Worm (Caenorhabditis elegans) whole organism, L4 larva: Measurements from ENCODE around the gene mpz-6.

Experiments
- D1046.2 ChIP-seq: fragments of 200-800 bp; sonication (Bioruptor generic); IDR thresholded peaks from 2 replicates; pipeline ENCODE4 v1.3.6; 2022; ENCODE audit warnings: missing genetic modification characterization, missing compliant biosample characterization
- R02D3.7 ChIP-seq: fragments of 150-350 bp; sonication (generic microtip); optimal IDR thresholded peaks from 3 replicates; lab custom pipeline; 2014; ENCODE audit warnings: missing biosample characterization, missing genetic modification characterization
- Y105C5A.15 ChIP-seq: fragments of 200-800 bp; sonication (Bioruptor generic); IDR thresholded peaks from 2 replicates; pipeline ENCODE4 v1.3.6; 2022; ENCODE audit warnings: missing genetic modification characterization, missing compliant biosample characterization
- Y48G9A.11 ChIP-seq: fragments of 200-800 bp; sonication (Bioruptor generic); IDR thresholded peaks from 2 replicates; pipeline ENCODE4 v1.3.6; 2022; ENCODE audit warnings: missing genetic modification reagents, missing genetic modification characterization, missing compliant biosample characterization
- aha-1 ChIP-seq: fragments of 150-350 bp; peaks from one replicate; lab custom pipeline; 2014; ENCODE audit warnings: missing biosample characterization, missing genetic modification characterization
- aly-2 ChIP-seq: sonication (generic microtip); optimal IDR thresholded peaks from 2 replicates; lab custom pipeline; 2018; ENCODE audit warnings: missing biosample characterization, missing genetic modification characterization
- arid-1 ChIP-seq: fragments of 200-800 bp; sonication (Bioruptor generic); conservative IDR thresholded peaks from 2 replicates; pipeline ENCODE4 v1.3.6; 2022; ENCODE audit warnings: missing genetic modification reagents, missing genetic modification characterization, missing compliant biosample characterization
- ceh-20 ChIP-seq: fragments of 200-800 bp; sonication (Bioruptor generic); IDR thresholded peaks from 2 replicates; pipeline ENCODE4 v1.3.6; 2022; ENCODE audit warnings: missing genetic modification reagents, missing genetic modification characterization, missing compliant biosample characterization
- ceh-32 ChIP-seq: sonication (generic microtip); optimal IDR thresholded peaks from 2 replicates; lab custom pipeline; 2016; ENCODE audit warnings: mild to moderate bottlenecking, missing genetic modification characterization, missing compliant biosample characterization; ENCODE audit not compliant: poor library complexity
- ceh-44 ChIP-seq: fragments of 200-800 bp; sonication (Bioruptor generic); IDR thresholded peaks from 2 replicates; pipeline ENCODE4 v1.3.6; 2022; ENCODE audit warnings: missing genetic modification reagents, missing genetic modification characterization, missing compliant biosample characterization
- ctbp-1 ChIP-seq: fragments of 200-800 bp; sonication (Bioruptor generic); IDR thresholded peaks from 2 replicates; pipeline ENCODE4 v1.3.6; 2022; ENCODE audit warnings: missing genetic modification reagents, missing genetic modification characterization, missing compliant biosample characterization
- daf-12 ChIP-seq: fragments of 150-350 bp; optimal IDR thresholded peaks from 2 replicates; lab custom pipeline; 2014; ENCODE audit warnings: missing biosample characterization, missing genetic modification reagents, missing genetic modification characterization
- daf-16 ChIP-seq, 3 experiments: sonication (generic microtip); optimal IDR thresholded peaks; 2 replicates each; lab custom pipeline; 2016 to 2017; ENCODE audit warnings: missing genetic modification characterization in 3 of 3, missing genetic modification reagents in 3 of 3, mild to moderate bottlenecking in 2 of 3, missing compliant biosample characterization in 2 of 3, missing biosample characterization in 1 of 3, moderate library complexity in 1 of 3
- daf-19 ChIP-seq: fragments of 200-800 bp; sonication (Bioruptor generic); conservative IDR thresholded peaks from 2 replicates; pipeline ENCODE4 v1.3.6; 2022; ENCODE audit warnings: missing genetic modification characterization, missing compliant biosample characterization
- dmd-6 ChIP-seq: fragments of 200-800 bp; sonication (Bioruptor generic); IDR thresholded peaks from 2 replicates; pipeline ENCODE4 v1.3.6; 2022; ENCODE audit warnings: missing genetic modification reagents, missing genetic modification characterization, missing compliant biosample characterization
- dmd-8 ChIP-seq: fragments of 200-800 bp; sonication (Bioruptor generic); IDR thresholded peaks from 2 replicates; pipeline ENCODE4 v1.3.6; 2022; ENCODE audit warnings: missing genetic modification characterization, missing compliant biosample characterization
- dpl-1 ChIP-seq: fragments of 150-350 bp; optimal IDR thresholded peaks from 2 replicates; lab custom pipeline; 2014; ENCODE audit warnings: missing biosample characterization, missing genetic modification reagents, missing genetic modification characterization
- duxl-1 ChIP-seq: sonication (generic microtip); optimal IDR thresholded peaks from 2 replicates; lab custom pipeline; 2016; ENCODE audit warnings: mild to moderate bottlenecking, missing genetic modification characterization, moderate library complexity, missing compliant biosample characterization; ENCODE audit not compliant: poor library complexity
- egl-27 ChIP-seq: sonication (generic microtip); optimal IDR thresholded peaks from 3 replicates; lab custom pipeline; 2017; ENCODE audit warnings: missing biosample characterization, missing genetic modification reagents, missing genetic modification characterization
- gei-8 ChIP-seq: fragments of 200-800 bp; sonication (Bioruptor generic); optimal IDR thresholded peaks from 2 replicates; lab custom pipeline; 2018; ENCODE audit warnings: mild to moderate bottlenecking, missing genetic modification characterization, missing compliant biosample characterization
- hlh-11 ChIP-seq: fragments of 200-800 bp; sonication (Bioruptor generic); optimal IDR thresholded peaks from 2 replicates; lab custom pipeline; 2018; ENCODE audit warnings: mild to moderate bottlenecking, missing genetic modification characterization, missing compliant biosample characterization
- hlh-30 ChIP-seq: sonication (generic microtip); optimal IDR thresholded peaks from 2 replicates; lab custom pipeline; 2017; ENCODE audit warnings: antibody characterized with exemption, mild to moderate bottlenecking, missing genetic modification characterization, missing compliant biosample characterization; ENCODE audit not compliant: insufficient read depth
- lim-7 ChIP-seq: fragments of 200-800 bp; sonication (Bioruptor generic); IDR thresholded peaks from 2 replicates; pipeline ENCODE4 v1.3.6; 2022; ENCODE audit warnings: missing genetic modification characterization, missing compliant biosample characterization
- lin-1 ChIP-seq: fragments of 200-800 bp; sonication (Bioruptor generic); IDR thresholded peaks from 2 replicates; pipeline ENCODE4 v1.3.6; 2022; ENCODE audit warnings: missing genetic modification reagents, missing genetic modification characterization, missing compliant biosample characterization
- lin-13 ChIP-seq: fragments of 150-350 bp; optimal IDR thresholded peaks from 2 replicates; lab custom pipeline; 2014; ENCODE audit warnings: missing biosample characterization, missing genetic modification reagents, missing genetic modification characterization
- lin-38 ChIP-seq: fragments of 200-800 bp; sonication (Bioruptor generic); IDR thresholded peaks from 2 replicates; pipeline ENCODE4 v1.3.6; 2022; ENCODE audit warnings: missing genetic modification reagents, missing genetic modification characterization, missing compliant biosample characterization
- mxl-3 ChIP-seq: fragments of 200-800 bp; sonication (Bioruptor generic); optimal IDR thresholded peaks from 2 replicates; lab custom pipeline; 2018; ENCODE audit warnings: mild to moderate bottlenecking, missing genetic modification characterization, missing compliant biosample characterization
- nhr-111 ChIP-seq: fragments of 200-800 bp; sonication (Bioruptor generic); optimal IDR thresholded peaks from 2 replicates; lab custom pipeline; 2018; ENCODE audit warnings: mild to moderate bottlenecking, missing genetic modification characterization, missing compliant biosample characterization
- nhr-237 ChIP-seq: sonication (generic microtip); optimal IDR thresholded peaks from 2 replicates; lab custom pipeline; 2017; ENCODE audit warnings: missing biosample characterization, missing genetic modification characterization
- nhr-25 ChIP-seq: sonication (generic microtip); optimal IDR thresholded peaks from 2 replicates; lab custom pipeline; 2017; ENCODE audit warnings: missing genetic modification characterization, mild to moderate bottlenecking, missing compliant biosample characterization, antibody characterized with exemption, moderate library complexity, borderline replicate concordance; ENCODE audit not compliant: insufficient read depth
- nhr-28 ChIP-seq: fragments of 150-350 bp; optimal IDR thresholded peaks from 2 replicates; lab custom pipeline; 2014; ENCODE audit warnings: missing biosample characterization, missing genetic modification characterization
- nhr-42 ChIP-seq: fragments of 200-800 bp; sonication (Bioruptor generic); IDR thresholded peaks from 2 replicates; pipeline ENCODE4 v1.3.6; 2022; ENCODE audit warnings: missing genetic modification characterization, missing compliant biosample characterization
- nhr-77 ChIP-seq: fragments of 150-350 bp; optimal IDR thresholded peaks from 2 replicates; lab custom pipeline; 2014; ENCODE audit warnings: missing biosample characterization, missing genetic modification characterization
- set-16 ChIP-seq: fragments of 200-800 bp; sonication (Bioruptor generic); IDR thresholded peaks from 2 replicates; pipeline ENCODE4 v1.3.6; 2022; ENCODE audit warnings: missing genetic modification reagents, missing genetic modification characterization, missing compliant biosample characterization
- skn-1 ChIP-seq: fragments of 150-350 bp; optimal IDR thresholded peaks from 2 replicates; lab custom pipeline; 2014; ENCODE audit warnings: missing biosample characterization, missing genetic modification characterization
- spr-3 ChIP-seq: fragments of 200-800 bp; sonication (Bioruptor generic); optimal IDR thresholded peaks from 2 replicates; lab custom pipeline; 2018; ENCODE audit warnings: mild to moderate bottlenecking, missing genetic modification characterization, missing compliant biosample characterization
- tag-97 ChIP-seq: fragments of 200-800 bp; sonication (Bioruptor generic); IDR thresholded peaks from 2 replicates; pipeline ENCODE4 v1.3.6; 2022; ENCODE audit warnings: missing genetic modification characterization, missing compliant biosample characterization
- unc-39 ChIP-seq: sonication (generic microtip); optimal IDR thresholded peaks from 2 replicates; lab custom pipeline; 2017; ENCODE audit warnings: missing biosample characterization, missing genetic modification characterization
- unc-62 ChIP-seq, 3 experiments: fragments of 150-350 bp in 1 of 3; sonication (generic microtip); optimal IDR thresholded peaks in 2 of 3; peaks in 1 of 3; 1 replicate in 1 of 3; 2 replicates in 2 of 3; lab custom pipeline; 2014 to 2017; ENCODE audit warnings: missing biosample characterization in 3 of 3, missing genetic modification characterization in 3 of 3, missing genetic modification reagents in 3 of 3, missing genotype in 1 of 3
- zfp-2 ChIP-seq: sonication (generic microtip); optimal IDR thresholded peaks from 2 replicates; lab custom pipeline; 2016; ENCODE audit warnings: mild to moderate bottlenecking, missing genetic modification characterization, missing compliant biosample characterization
- zfp-3 ChIP-seq: fragments of 200-800 bp; sonication (Bioruptor generic); conservative IDR thresholded peaks from 2 replicates; pipeline ENCODE4 v1.3.6; 2022; ENCODE audit warnings: missing genetic modification reagents, missing genetic modification characterization, missing compliant biosample characterization
- zip-2 ChIP-seq: fragments of 150-350 bp; optimal IDR thresholded peaks from 2 replicates; lab custom pipeline; 2014; ENCODE audit warnings: missing biosample characterization, missing genetic modification characterization
- ztf-11 ChIP-seq: fragments of 150-350 bp; optimal IDR thresholded peaks from 2 replicates; lab custom pipeline; 2014; ENCODE audit warnings: missing biosample characterization, missing genetic modification characterization
- ztf-7 ChIP-seq: fragments of 150-350 bp; optimal IDR thresholded peaks from 2 replicates; lab custom pipeline; 2014; ENCODE audit warnings: missing biosample characterization, missing genetic modification characterization

Gene mpz-6

ce11 chrII:9426076-9426475, 19.2 kb upstream of the mpz-6 start, which contains the start of gene M176.10:
Gene M176.10 (minus strand): TSS chrII:9426176.
- TF ChIP-seq zip-2 (tag; lab: Kevin White, UChicago) (no peak), dpl-1 (GFP tag; lab: Kevin White, UChicago) (no peak), ceh-20 (GFP tag; lab: Robert Waterston, UW) (no peak), egl-27 (tag; lab: Kevin White, UChicago) (no peak), ceh-44 (no peak), tag-97 (GFP tag; lab: Robert Waterston, UW) (no peak), set-16 (no peak), daf-19 (GFP tag; lab: Robert Waterston, UW) (no peak), aha-1 (no peak), mxl-3 (GFP tag; lab: Kevin White, UChicago) (no peak), nhr-111 (GFP tag; lab: Kevin White, UChicago) (no peak), nhr-237 (no peak), Y48G9A.11 (GFP tag; lab: Robert Waterston, UW) (no peak), unc-62 (GFP tag; optimal IDR thresholded peaks at IDR 0.05 in 1 of 2; lab: Kevin White, UChicago) (no peak), unc-62 (tag; optimal IDR thresholded peaks at IDR 0.05; lab: Kevin White, UChicago) (no peak), zfp-3 (GFP tag; lab: Robert Waterston, UW) (no peak)

ce11 chrII:9421969-9422368, 15.0 kb upstream of the mpz-6 start, which contains the start of gene M176.11:
Gene M176.11 (plus strand): TSS chrII:9422269.
- TF ChIP-seq duxl-1 (tag; lab: Kevin White, UChicago) = no peak
- no peak for TF ChIP-seq lin-1
- no peak for TF ChIP-seq daf-12 (tag; lab: Kevin White, UChicago)
- no peak for TF ChIP-seq zfp-2 (tag; lab: Kevin White, UChicago)
- TF ChIP-seq, all 104 proteins: peak for 0

- no peak for TF ChIP-seq D1046.2 (GFP tag; lab: Robert Waterston, UW)
- TF ChIP-seq ceh-20 (GFP tag; lab: Robert Waterston, UW) = no peak
- no peak for TF ChIP-seq lim-7 (GFP tag; lab: Robert Waterston, UW)
- TF ChIP-seq ztf-11 (tag; lab: Kevin White, UChicago) = no peak
- TF ChIP-seq lin-13 (GFP tag; lab: Kevin White, UChicago) = no peak
- peak in 1 of 2 experiments; percentile 91 for TF ChIP-seq unc-62 (GFP tag; optimal IDR thresholded peaks at IDR 0.05 in 1 of 2; lab: Kevin White, UChicago)
- no peak for TF ChIP-seq unc-62 (tag; optimal IDR thresholded peaks at IDR 0.05; lab: Kevin White, UChicago)
- TF ChIP-seq Y105C5A.15 = no peak
- TF ChIP-seq lin-1 = no peak
- TF ChIP-seq skn-1 = no peak
- no peak for TF ChIP-seq nhr-77 (tag; lab: Kevin White, UChicago)
- TF ChIP-seq gei-8 (GFP tag; lab: Kevin White, UChicago) = no peak
- TF ChIP-seq unc-39 (tag; lab: Kevin White, UChicago) = no peak
- TF ChIP-seq nhr-42 (GFP tag; lab: Robert Waterston, UW) = no peak
- peak; percentile 24 for TF ChIP-seq hlh-30
- no peak for TF ChIP-seq ctbp-1 (GFP tag; lab: Robert Waterston, UW)
- no peak for TF ChIP-seq zip-2 (tag; lab: Kevin White, UChicago)
- TF ChIP-seq ztf-7 = no peak
- no peak for TF ChIP-seq daf-16 (GFP tag; optimal IDR thresholded peaks at IDR 0.05; lab: Kevin White, UChicago)
- peak; percentile 10 for TF ChIP-seq daf-16 (tag; optimal IDR thresholded peaks at IDR 0.05; lab: Kevin White, UChicago)
- TF ChIP-seq arid-1 (GFP tag; lab: Robert Waterston, UW) = no peak
- peak; percentile 3 for TF ChIP-seq hlh-11 (tag; lab: Kevin White, UChicago)
- TF ChIP-seq nhr-28 (tag; lab: Kevin White, UChicago) = peak; percentile 37
- no peak for TF ChIP-seq dmd-8
- no peak for TF ChIP-seq dpl-1 (GFP tag; lab: Kevin White, UChicago)
- no peak for TF ChIP-seq spr-3 (GFP tag; lab: Kevin White, UChicago)
- no peak for TF ChIP-seq aly-2 (tag; lab: Kevin White, UChicago)
- no peak for TF ChIP-seq R02D3.7
- no peak for TF ChIP-seq ceh-32 (tag; lab: Kevin White, UChicago)
- no peak for TF ChIP-seq aha-1
- no peak for TF ChIP-seq nhr-25 (tag; lab: Kevin White, UChicago)
- TF ChIP-seq lin-38 (GFP tag; lab: Robert Waterston, UW) = no peak
- TF ChIP-seq dmd-6 (GFP tag; lab: Robert Waterston, UW) = peak; percentile 58
These were observed 12.1 kb upstream of the mpz-6 start for ce11 chrII:9418843-9419532.
